Worm (Caenorhabditis elegans) whole organism, mixed stage, embryonic: Measurements from ENCODE around the gene arl-3.

Source experiments
- M03D4.4 ChIP-seq: sonication (generic microtip); optimal IDR thresholded peaks from 2 replicates; lab custom pipeline; 2017; ENCODE audit warnings: mild to moderate bottlenecking, missing genetic modification characterization, missing compliant biosample characterization
- bed-3 ChIP-seq: fragments of 200-800 bp; sonication (Bioruptor generic); optimal IDR thresholded peaks from 3 replicates; lab custom pipeline; 2018; ENCODE audit warnings: mild to moderate bottlenecking, missing genetic modification characterization, moderate library complexity, missing compliant biosample characterization
- blmp-1 ChIP-seq: fragments of 150-350 bp; optimal IDR thresholded peaks from 2 replicates; lab custom pipeline; 2014; ENCODE audit warnings: missing biosample characterization, missing genetic modification characterization
- ceh-39 ChIP-seq: fragments of 150-350 bp; optimal IDR thresholded peaks from 2 replicates; lab custom pipeline; 2014; ENCODE audit warnings: missing biosample characterization, missing genetic modification characterization
- ceh-83 ChIP-seq: fragments of 200-800 bp; sonication (Bioruptor generic); optimal IDR thresholded peaks from 2 replicates; lab custom pipeline; 2018; ENCODE audit warnings: mild to moderate bottlenecking, missing genetic modification characterization, missing compliant biosample characterization
- ces-1 ChIP-seq: fragments of 150-350 bp; optimal IDR thresholded peaks from 2 replicates; lab custom pipeline; 2014; ENCODE audit warnings: missing biosample characterization, missing genetic modification reagents, missing genetic modification characterization
- drap-1 ChIP-seq: fragments of 200-800 bp; sonication (Bioruptor generic); optimal IDR thresholded peaks from 3 replicates; lab custom pipeline; 2018; ENCODE audit warnings: mild to moderate bottlenecking, missing genetic modification characterization, missing compliant biosample characterization
- elt-1 ChIP-seq: sonication (generic microtip); optimal IDR thresholded peaks from 2 replicates; lab custom pipeline; 2017; ENCODE audit warnings: missing genetic modification characterization, mild to moderate bottlenecking, missing compliant biosample characterization, antibody characterized with exemption, moderate library complexity, borderline replicate concordance; ENCODE audit not compliant: insufficient read depth
- elt-3 ChIP-seq: fragments of 150-350 bp; optimal IDR thresholded peaks from 2 replicates; lab custom pipeline; 2014; ENCODE audit warnings: missing biosample characterization, missing genetic modification characterization
- flh-1 ChIP-seq: fragments of 200-800 bp; sonication (Bioruptor generic); optimal IDR thresholded peaks from 2 replicates; lab custom pipeline; 2018; ENCODE audit warnings: mild to moderate bottlenecking, missing genetic modification characterization, moderate library complexity, missing compliant biosample characterization
- hlh-1 ChIP-seq: fragments of 150-350 bp; optimal IDR thresholded peaks from 2 replicates; lab custom pipeline; 2014; ENCODE audit warnings: missing biosample characterization, missing genetic modification reagents, missing genetic modification characterization
- lin-32 ChIP-seq: fragments of 200-800 bp; sonication (Bioruptor generic); optimal IDR thresholded peaks from 2 replicates; lab custom pipeline; 2018; ENCODE audit warnings: mild to moderate bottlenecking, missing genetic modification characterization, missing compliant biosample characterization
- mab-5 ChIP-seq: fragments of 150-350 bp; optimal IDR thresholded peaks from 2 replicates; lab custom pipeline; 2014; ENCODE audit warnings: missing biosample characterization, missing genetic modification characterization
- mep-1 ChIP-seq: fragments of 150-350 bp; optimal IDR thresholded peaks from 2 replicates; lab custom pipeline; 2017; ENCODE audit warnings: missing biosample characterization, missing genetic modification reagents, missing genetic modification characterization, inconsistent platforms
- nhr-12 ChIP-seq: fragments of 150-350 bp; optimal IDR thresholded peaks from 2 replicates; lab custom pipeline; 2014; ENCODE audit warnings: missing biosample characterization, missing genetic modification characterization
- nhr-2 ChIP-seq: fragments of 150-350 bp; optimal IDR thresholded peaks from 2 replicates; lab custom pipeline; 2014; ENCODE audit warnings: missing biosample characterization, missing genetic modification characterization
- nhr-237 ChIP-seq: fragments of 150-350 bp; optimal IDR thresholded peaks from 2 replicates; lab custom pipeline; 2014; ENCODE audit warnings: missing biosample characterization, missing genetic modification characterization
- nhr-28 ChIP-seq: fragments of 150-350 bp; optimal IDR thresholded peaks from 2 replicates; lab custom pipeline; 2014; ENCODE audit warnings: missing biosample characterization, missing genetic modification characterization
- pha-4 ChIP-seq: fragments of 150-350 bp; optimal IDR thresholded peaks from 2 replicates; lab custom pipeline; 2018; ENCODE audit warnings: missing biosample characterization, missing genetic modification reagents, missing genetic modification characterization
- sem-2 ChIP-seq: fragments of 200-800 bp; sonication (Bioruptor generic); optimal IDR thresholded peaks from 2 replicates; lab custom pipeline; 2018; ENCODE audit warnings: mild to moderate bottlenecking, missing genetic modification characterization, missing compliant biosample characterization
- snpc-4 ChIP-seq: fragments of 150-350 bp; optimal IDR thresholded peaks from 2 replicates; lab custom pipeline; 2014; ENCODE audit warnings: missing biosample characterization, missing genetic modification characterization
- sptf-1 ChIP-seq: sonication (generic microtip); optimal IDR thresholded peaks from 2 replicates; lab custom pipeline; 2017; ENCODE audit warnings: mild to moderate bottlenecking, missing genetic modification characterization, moderate library complexity, missing compliant biosample characterization
- tbx-8 ChIP-seq: fragments of 200-800 bp; sonication (Bioruptor generic); optimal IDR thresholded peaks from 2 replicates; lab custom pipeline; 2018; ENCODE audit warnings: mild to moderate bottlenecking, missing genetic modification characterization, moderate library complexity, missing compliant biosample characterization
- unc-39 ChIP-seq: fragments of 150-350 bp; optimal IDR thresholded peaks from 2 replicates; lab custom pipeline; 2014; ENCODE audit warnings: missing biosample characterization, missing genetic modification characterization
- unc-62 ChIP-seq: fragments of 150-350 bp; optimal IDR thresholded peaks from 2 replicates; lab custom pipeline; 2014; ENCODE audit warnings: missing biosample characterization, missing genetic modification reagents, missing genetic modification characterization
- zip-8 ChIP-seq: fragments of 150-350 bp; optimal IDR thresholded peaks from 2 replicates; lab custom pipeline; 2014; ENCODE audit warnings: missing biosample characterization, missing genetic modification characterization
- ztf-11 ChIP-seq: fragments of 150-350 bp; optimal IDR thresholded peaks from 2 replicates; lab custom pipeline; 2014; ENCODE audit warnings: missing biosample characterization, missing genetic modification characterization

The arl-3 gene

DNA sequence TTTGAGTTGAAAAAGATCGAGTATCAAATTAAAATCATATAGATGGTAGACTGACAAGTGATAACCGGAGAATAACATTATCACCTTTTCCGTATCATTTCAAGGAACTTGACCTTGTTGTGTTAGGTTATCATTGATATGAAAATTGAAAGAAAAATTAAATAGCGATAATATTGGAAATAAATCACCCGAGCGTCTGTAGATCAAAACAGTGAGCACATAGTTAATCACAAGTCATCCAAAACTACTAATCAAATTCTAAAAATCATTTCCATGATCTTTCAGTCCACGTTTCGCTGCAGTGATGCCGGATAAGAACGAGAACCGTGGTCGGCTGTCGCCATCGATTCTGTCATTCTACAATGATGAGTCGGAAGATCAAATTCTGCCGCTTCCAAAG lies 13.5 kb downstream of the arl-3 start:
- TF ChIP-seq tbx-8 (GFP tag; lab: Kevin White, UChicago), result no peak
- TF ChIP-seq unc-62 (GFP tag; lab: Kevin White, UChicago), result no peak
- TF ChIP-seq ceh-83 (GFP tag; lab: Kevin White, UChicago), result no peak

DNA sequence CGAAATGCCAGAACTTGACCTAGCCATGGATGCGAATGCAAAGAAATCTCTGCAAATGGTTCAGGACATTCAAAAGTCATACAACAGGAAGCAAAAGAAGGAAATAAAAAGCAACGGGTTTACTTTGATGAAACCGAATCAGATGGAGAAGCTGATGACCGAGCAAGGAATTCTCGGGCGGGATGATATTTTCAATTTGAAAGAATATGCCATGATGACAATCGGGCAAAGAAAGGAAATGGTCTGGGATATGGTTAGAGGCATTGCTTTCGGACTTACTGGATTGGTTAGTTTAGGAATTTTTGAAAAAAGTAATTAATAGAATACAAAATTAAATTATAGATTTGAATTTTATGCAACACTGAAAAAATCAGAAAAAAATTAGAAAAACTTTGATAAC lies 14.5 kb downstream of the arl-3 start:
- TF ChIP-seq sptf-1 (tag; lab: Kevin White, UChicago) (no peak), M03D4.4 (tag; lab: Kevin White, UChicago) (no peak), zip-8 (tag; lab: Kevin White, UChicago) (no peak), elt-3 (tag; lab: Kevin White, UChicago) (no peak), snpc-4 (no peak)
- TF ChIP-seq, all 35 proteins: peak for 0

DNA sequence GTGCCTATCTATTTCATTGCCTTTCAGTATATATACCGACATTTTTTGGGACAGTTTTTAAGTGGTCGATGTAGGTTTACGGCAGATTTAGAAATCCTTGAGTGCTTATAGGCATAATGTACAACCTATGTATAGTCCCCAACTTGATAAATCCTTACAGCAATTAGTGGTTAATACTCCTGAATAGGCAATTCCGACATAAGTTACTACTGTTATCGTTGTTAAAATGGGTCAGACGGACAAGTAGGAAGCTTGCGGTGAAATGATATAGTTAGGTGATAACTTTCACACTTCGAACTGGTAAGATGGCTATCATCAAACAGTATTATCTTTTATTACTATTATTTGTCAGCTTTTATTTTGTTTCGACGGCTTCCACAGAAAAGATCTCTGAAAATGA lies 16.5 kb downstream of the arl-3 start, which contains the start of gene mltn-10:
Gene mltn-10, plus strand, starts transcription at position 301 of the 400 bp plus-strand sequence.
- TF ChIP-seq elt-3 (tag; lab: Kevin White, UChicago), result no peak
- no peak for TF ChIP-seq nhr-2 (tag; lab: Kevin White, UChicago)
- TF ChIP-seq M03D4.4 (tag; lab: Kevin White, UChicago), result no peak
- no peak for TF ChIP-seq elt-1 (tag; lab: Kevin White, UChicago)
- no peak for TF ChIP-seq bed-3 (GFP tag; lab: Kevin White, UChicago)
- TF ChIP-seq blmp-1 (tag; lab: Kevin White, UChicago), result no peak
- TF ChIP-seq unc-39, result no peak
- no peak for TF ChIP-seq tbx-8 (GFP tag; lab: Kevin White, UChicago)
- TF ChIP-seq unc-62 (GFP tag; lab: Kevin White, UChicago), result no peak
- no peak for TF ChIP-seq nhr-237 (tag; lab: Kevin White, UChicago)
- no peak for TF ChIP-seq sem-2 (GFP tag; lab: Kevin White, UChicago)
- no peak for TF ChIP-seq flh-1 (GFP tag; lab: Kevin White, UChicago)
- no peak for TF ChIP-seq nhr-12
- no peak for TF ChIP-seq hlh-1 (tag; lab: Kevin White, UChicago)
- no peak for TF ChIP-seq nhr-28 (tag; lab: Kevin White, UChicago)
- TF ChIP-seq mep-1 (tag; lab: Kevin White, UChicago), result no peak
- TF ChIP-seq ztf-11 (tag; lab: Kevin White, UChicago), result no peak
- no peak for TF ChIP-seq ceh-39 (tag; lab: Kevin White, UChicago)
- no peak for TF ChIP-seq mab-5 (tag; lab: Kevin White, UChicago)
- TF ChIP-seq, all 35 proteins: peak for 0

DNA sequence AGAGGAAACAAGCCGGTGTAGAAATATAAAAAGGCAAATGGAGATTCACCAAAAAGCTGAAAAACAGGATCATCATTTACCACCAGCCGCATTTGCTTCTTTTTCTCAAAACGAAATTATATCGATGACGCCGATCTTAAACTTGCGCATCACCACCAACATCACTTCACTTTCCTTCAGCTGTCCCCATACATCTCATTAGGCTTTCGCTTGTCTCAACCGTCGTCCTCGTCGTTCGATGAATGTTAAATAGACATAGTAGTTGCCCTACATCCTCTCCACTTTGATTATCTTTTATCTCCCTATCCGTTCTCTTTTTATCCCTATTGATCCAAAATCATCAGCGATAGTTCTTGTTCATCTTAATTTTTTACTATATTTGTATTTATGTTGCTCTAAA lies 20.6 kb downstream of the arl-3 start:
- TF ChIP-seq blmp-1 (tag; lab: Kevin White, UChicago), result peak; percentile 7
- no peak for TF ChIP-seq nhr-2 (tag; lab: Kevin White, UChicago)
- TF ChIP-seq pha-4 (tag; lab: Kevin White, UChicago), result no peak
- no peak for TF ChIP-seq drap-1 (GFP tag; lab: Kevin White, UChicago)

DNA sequence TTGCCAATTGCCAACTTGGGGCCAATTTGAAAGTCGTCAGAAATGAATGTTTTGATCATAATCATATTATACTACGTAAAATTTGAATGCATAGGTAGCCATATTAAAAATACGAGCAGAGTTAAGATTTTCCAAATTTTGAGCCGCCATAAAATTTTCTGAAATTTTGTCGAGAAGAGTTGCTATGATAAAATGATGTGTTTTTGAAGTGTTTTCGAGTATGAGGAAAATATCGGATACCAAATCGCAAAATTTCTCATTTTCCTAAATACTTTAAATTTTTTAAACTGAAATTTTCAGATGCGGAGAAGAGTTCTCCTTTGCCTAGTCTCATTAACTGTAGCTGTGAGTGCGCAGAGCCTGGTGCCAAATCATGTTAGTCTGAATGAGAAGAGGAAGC lies 21.1 kb downstream of the arl-3 start, which contains the start of gene tag-297:
Gene tag-297, plus strand, starts transcription at position 301 of the 400 bp plus-strand sequence.
- TF ChIP-seq hlh-1 (tag; lab: Kevin White, UChicago), result no peak
- TF ChIP-seq bed-3 (GFP tag; lab: Kevin White, UChicago), result no peak

DNA sequence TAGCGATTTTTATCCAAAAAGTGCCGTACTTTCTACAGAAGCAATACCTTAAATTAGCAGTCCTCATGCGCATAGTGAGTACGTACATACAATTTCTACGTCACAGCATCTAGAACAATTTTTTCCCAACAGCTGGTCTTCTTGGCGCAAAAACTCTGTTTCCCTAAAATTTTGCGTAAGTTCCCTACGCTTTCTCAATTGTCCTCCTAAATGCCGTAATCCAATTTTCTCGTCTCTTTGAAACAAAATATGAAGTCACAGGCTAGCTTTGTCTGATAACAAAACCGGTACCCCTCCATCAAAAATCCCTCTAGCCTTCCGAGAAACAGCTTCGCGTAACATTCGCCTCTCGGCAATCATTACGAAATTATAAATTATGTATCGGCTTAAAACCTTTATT lies 26.6 kb downstream of the arl-3 start, which contains the start of gene C38C6.3:
Gene C38C6.3, plus strand, starts transcription at position 301 of the 400 bp plus-strand sequence.
- TF ChIP-seq M03D4.4 (tag; lab: Kevin White, UChicago), result no peak
- no peak for TF ChIP-seq lin-32 (GFP tag; lab: Kevin White, UChicago)
- TF ChIP-seq mab-5 (tag; lab: Kevin White, UChicago), result no peak
- no peak for TF ChIP-seq blmp-1 (tag; lab: Kevin White, UChicago)
- TF ChIP-seq snpc-4, result no peak
- TF ChIP-seq tbx-8 (GFP tag; lab: Kevin White, UChicago), result no peak
- TF ChIP-seq ceh-39 (tag; lab: Kevin White, UChicago), result no peak
- no peak for TF ChIP-seq flh-1 (GFP tag; lab: Kevin White, UChicago)
- TF ChIP-seq mep-1 (tag; lab: Kevin White, UChicago), result no peak
- TF ChIP-seq nhr-2 (tag; lab: Kevin White, UChicago), result no peak
- TF ChIP-seq ces-1 (GFP tag; lab: Kevin White, UChicago), result no peak
- TF ChIP-seq nhr-12, result no peak
- no peak for TF ChIP-seq elt-1 (tag; lab: Kevin White, UChicago)
- TF ChIP-seq, all 35 proteins: peak for 0
